Worm (Caenorhabditis elegans) whole organism, L3 larva: ENCODE measurements around the gene srw-54.

Experiments
- ZK546.5 ChIP-seq: sonication (generic microtip); optimal IDR thresholded peaks from 2 replicates; lab custom pipeline; 2017; ENCODE audit warnings: missing biosample characterization, missing genetic modification characterization
- aly-2 ChIP-seq: fragments of 150-350 bp; optimal IDR thresholded peaks from 2 replicates; lab custom pipeline; 2014; ENCODE audit warnings: missing biosample characterization, missing genetic modification characterization
- ama-1 ChIP-seq: fragments of 150-350 bp; optimal IDR thresholded peaks from 2 replicates; lab custom pipeline; 2018
- ceh-82 ChIP-seq: fragments of 150-350 bp; optimal IDR thresholded peaks from 2 replicates; lab custom pipeline; 2014; ENCODE audit warnings: missing biosample characterization, missing genetic modification characterization
- daf-12 ChIP-seq: fragments of 150-350 bp; optimal IDR thresholded peaks from 2 replicates; lab custom pipeline; 2014; ENCODE audit warnings: missing biosample characterization, missing genetic modification reagents, missing genetic modification characterization
- egl-27 ChIP-seq: sonication (generic microtip); optimal IDR thresholded peaks from 4 replicates; lab custom pipeline; 2017; ENCODE audit warnings: missing biosample characterization, missing genetic modification reagents, missing genetic modification characterization
- egl-5 ChIP-seq: fragments of 150-350 bp; optimal IDR thresholded peaks from 2 replicates; lab custom pipeline; 2017; ENCODE audit warnings: missing biosample characterization, missing genetic modification reagents, missing genetic modification characterization, inconsistent platforms
- elt-1 ChIP-seq: fragments of 150-350 bp; optimal IDR thresholded peaks from 2 replicates; lab custom pipeline; 2014; ENCODE audit warnings: missing biosample characterization, missing genetic modification characterization
- elt-2 ChIP-seq: sonication (generic microtip); optimal IDR thresholded peaks from 2 replicates; lab custom pipeline; 2016; ENCODE audit warnings: missing genetic modification reagents, mild to moderate bottlenecking, missing genetic modification characterization, missing compliant biosample characterization
- elt-3 ChIP-seq, 3 experiments: fragments of 150-350 bp in 1 of 3; sonication (generic microtip) in 2 of 3; optimal IDR thresholded peaks; 2 replicates in 2 of 3; 4 replicates in 1 of 3; lab custom pipeline; 2014 to 2017; ENCODE audit warnings: missing biosample characterization in 3 of 3, missing genetic modification characterization in 3 of 3
- eor-1 ChIP-seq, 2 experiments: fragments of 150-350 bp; optimal IDR thresholded peaks; 2 replicates each; lab custom pipeline; 2014 to 2018; ENCODE audit warnings: missing biosample characterization in 2 of 2, missing genetic modification characterization in 2 of 2
- fkh-10 ChIP-seq: sonication (generic microtip); optimal IDR thresholded peaks from 2 replicates; lab custom pipeline; 2017; ENCODE audit warnings: missing biosample characterization, missing genetic modification reagents, missing genetic modification characterization
- fkh-2 ChIP-seq: fragments of 150-350 bp; optimal IDR thresholded peaks from 2 replicates; lab custom pipeline; 2014; ENCODE audit warnings: missing biosample characterization, missing genetic modification reagents, missing genetic modification characterization
- fos-1 ChIP-seq: fragments of 150-350 bp; optimal IDR thresholded peaks from 2 replicates; lab custom pipeline; 2014; ENCODE audit warnings: missing biosample characterization, missing genetic modification characterization
- hmg-11 ChIP-seq: sonication (generic microtip); optimal IDR thresholded peaks from 2 replicates; lab custom pipeline; 2016; ENCODE audit warnings: missing genetic modification characterization, missing compliant biosample characterization
- jun-1 ChIP-seq: fragments of 150-350 bp; optimal IDR thresholded peaks from 2 replicates; lab custom pipeline; 2014; ENCODE audit warnings: missing biosample characterization, missing genetic modification reagents, missing genetic modification characterization
- lin-39 ChIP-seq: fragments of 150-350 bp; optimal IDR thresholded peaks from 2 replicates; lab custom pipeline; 2018; ENCODE audit warnings: missing biosample characterization, missing genetic modification reagents, missing genetic modification characterization
- nhr-11 ChIP-seq: fragments of 150-350 bp; optimal IDR thresholded peaks from 2 replicates; lab custom pipeline; 2014; ENCODE audit warnings: missing biosample characterization, missing genetic modification characterization
- nhr-12 ChIP-seq: fragments of 150-350 bp; optimal IDR thresholded peaks from 2 replicates; lab custom pipeline; 2014; ENCODE audit warnings: missing biosample characterization, missing genetic modification characterization
- nhr-23 ChIP-seq: fragments of 150-350 bp; optimal IDR thresholded peaks from 2 replicates; lab custom pipeline; 2014; ENCODE audit warnings: missing biosample characterization, missing genetic modification reagents, missing genetic modification characterization
- nhr-237 ChIP-seq: fragments of 150-350 bp; optimal IDR thresholded peaks from 2 replicates; lab custom pipeline; 2014; ENCODE audit warnings: missing biosample characterization, missing genetic modification characterization
- nhr-25 ChIP-seq: sonication (generic microtip); optimal IDR thresholded peaks from 2 replicates; lab custom pipeline; 2017; ENCODE audit warnings: missing biosample characterization, missing genetic modification characterization
- nhr-28 ChIP-seq: fragments of 150-350 bp; optimal IDR thresholded peaks from 2 replicates; lab custom pipeline; 2014; ENCODE audit warnings: missing biosample characterization, missing genetic modification characterization
- nhr-67 ChIP-seq: fragments of 150-350 bp; optimal IDR thresholded peaks from 2 replicates; lab custom pipeline; 2014; ENCODE audit warnings: missing biosample characterization, missing genetic modification characterization
- nhr-76 ChIP-seq: fragments of 150-350 bp; sonication (generic microtip); optimal IDR thresholded peaks from 5 replicates; lab custom pipeline; 2014; ENCODE audit warnings: missing biosample characterization, missing genetic modification characterization
- nhr-77 ChIP-seq: fragments of 150-350 bp; optimal IDR thresholded peaks from 2 replicates; lab custom pipeline; 2014; ENCODE audit warnings: missing biosample characterization, missing genetic modification characterization
- pha-4 ChIP-seq: fragments of 150-350 bp; optimal IDR thresholded peaks from 2 replicates; lab custom pipeline; 2014; ENCODE audit warnings: missing biosample characterization, missing genetic modification reagents, missing genetic modification characterization
- pqm-1 ChIP-seq: fragments of 150-350 bp; optimal IDR thresholded peaks from 2 replicates; lab custom pipeline; 2017; ENCODE audit warnings: missing biosample characterization, missing genetic modification characterization, inconsistent platforms
- skn-1 ChIP-seq: fragments of 150-350 bp; optimal IDR thresholded peaks from 2 replicates; lab custom pipeline; 2014; ENCODE audit warnings: missing biosample characterization, missing genetic modification characterization
- snpc-4 ChIP-seq: fragments of 150-350 bp; optimal IDR thresholded peaks from 2 replicates; lab custom pipeline; 2014; ENCODE audit warnings: missing biosample characterization, missing genetic modification characterization
- tbx-2 ChIP-seq: sonication (generic microtip); optimal IDR thresholded peaks from 2 replicates; lab custom pipeline; 2016; ENCODE audit warnings: mild to moderate bottlenecking, missing genetic modification characterization, missing compliant biosample characterization
- unc-62 ChIP-seq: fragments of 150-350 bp; sonication (generic microtip); optimal IDR thresholded peaks from 4 replicates; lab custom pipeline; 2014; ENCODE audit warnings: missing biosample characterization, missing genetic modification reagents, missing genetic modification characterization
- ztf-4 ChIP-seq: fragments of 150-350 bp; optimal IDR thresholded peaks from 2 replicates; lab custom pipeline; 2014; ENCODE audit warnings: missing biosample characterization, missing genetic modification characterization

srw-54 gene

ce11 chrV:16621894-16622293 is 10.8 kb downstream of the srw-54 start:
- TF ChIP-seq elt-2 (tag; lab: Kevin White, UChicago) (peak; percentile 18), nhr-77 (tag; lab: Kevin White, UChicago) (no peak), pha-4 (no peak), ZK546.5 (tag; lab: Kevin White, UChicago) (no peak), ama-1 (lab: Kevin White, UChicago) (no peak)

- TF ChIP-seq nhr-76 (tag; lab: Kevin White, UChicago) (no peak), aly-2 (tag; lab: Kevin White, UChicago) (no peak), nhr-11 (tag; lab: Kevin White, UChicago) (no peak), snpc-4 (tag; lab: Kevin White, UChicago) (no peak), elt-3 (tag; optimal IDR thresholded peaks at IDR 0.05; lab: Kevin White, UChicago) (no peak), nhr-237 (tag; lab: Kevin White, UChicago) (no peak), tbx-2 (tag; lab: Kevin White, UChicago) (no peak), egl-5 (no peak), egl-27 (no peak)
- TF ChIP-seq, all 47 proteins: peak for 0
Observed at ce11 chrV:16622754-16623261, 11.7 kb downstream of the srw-54 start, which contains the start of gene Y70C5A.2. TSS of gene Y70C5A.2 (minus strand) at chrV:16623211.

ce11 chrV:16627962-16628361 is 16.8 kb downstream of the srw-54 start, which contains the start of gene oac-53:
TSS of gene oac-53 (minus strand) at chrV:16627970.
- TF ChIP-seq pqm-1 (tag; lab: Kevin White, UChicago): peak; percentile 19
- no peak for TF ChIP-seq ama-1 (lab: Kevin White, UChicago)
- peak; percentile 73 for TF ChIP-seq elt-2 (tag; lab: Kevin White, UChicago)

- TF ChIP-seq daf-12 (tag; lab: Kevin White, UChicago) (no peak), nhr-25 (tag; lab: Kevin White, UChicago) (no peak), ceh-82 (tag; lab: Kevin White, UChicago) (no peak), aly-2 (tag; lab: Kevin White, UChicago) (no peak), nhr-67 (tag; lab: Kevin White, UChicago) (no peak), ztf-4 (tag; lab: Kevin White, UChicago) (no peak), eor-1 (tag; optimal IDR thresholded peaks at IDR 0.05; lab: Kevin White, UChicago) (no peak), skn-1 (tag; lab: Kevin White, UChicago) (no peak), elt-3 (tag; optimal IDR thresholded peaks at IDR 0.05; lab: Kevin White, UChicago) (no peak)
Observed at ce11 chrV:16628991-16629390, 17.9 kb downstream of the srw-54 start, which contains the start of gene W06G6.2. TSS of gene W06G6.2 (plus strand) at chrV:16629291.

ce11 chrV:16629600-16629999 is 18.5 kb downstream of the srw-54 start, which contains the start of gene srd-21:
TSS of gene srd-21 (plus strand) at chrV:16629900.
- TF ChIP-seq nhr-23 (tag; lab: Kevin White, UChicago) (no peak), pha-4 (no peak), fkh-2 (tag; lab: Kevin White, UChicago) (no peak), nhr-11 (tag; lab: Kevin White, UChicago) (no peak), fkh-10 (no peak), daf-12 (tag; lab: Kevin White, UChicago) (no peak), nhr-28 (tag; lab: Kevin White, UChicago) (no peak), elt-1 (tag; lab: Kevin White, UChicago) (no peak), lin-39 (tag; lab: Kevin White, UChicago) (no peak), egl-5 (no peak), nhr-237 (tag; lab: Kevin White, UChicago) (no peak)

ce11 chrV:16635911-16636310 is 24.8 kb downstream of the srw-54 start, which contains the start of gene mltn-11:
TSS of gene mltn-11 (plus strand) at chrV:16636186.
- TF ChIP-seq elt-2 (tag; lab: Kevin White, UChicago): peak; percentile 28
- TF ChIP-seq nhr-237 (tag; lab: Kevin White, UChicago): no peak

- no peak for TF ChIP-seq fkh-10
- no peak for TF ChIP-seq unc-62 (GFP tag; lab: Kevin White, UChicago)
- TF ChIP-seq nhr-12 (tag; lab: Kevin White, UChicago): no peak
- TF ChIP-seq hmg-11: no peak
- no peak for TF ChIP-seq fos-1 (tag; lab: Kevin White, UChicago)
- TF ChIP-seq skn-1 (tag; lab: Kevin White, UChicago): no peak
- TF ChIP-seq pha-4: no peak
- no peak for TF ChIP-seq jun-1 (tag; lab: Kevin White, UChicago)
- no peak for TF ChIP-seq fkh-2 (tag; lab: Kevin White, UChicago)
- TF ChIP-seq egl-5: no peak
- TF ChIP-seq, all 47 proteins: peak for 0
Observed at ce11 chrV:16638204-16638603, 27.1 kb downstream of the srw-54 start, which contains the start of gene srw-76. TSS of gene srw-76 (minus strand) at chrV:16638304.
